Fruit fly (Drosophila melanogaster): ENCODE results near the gene CG11889.

CG11889 gene

DNA sequence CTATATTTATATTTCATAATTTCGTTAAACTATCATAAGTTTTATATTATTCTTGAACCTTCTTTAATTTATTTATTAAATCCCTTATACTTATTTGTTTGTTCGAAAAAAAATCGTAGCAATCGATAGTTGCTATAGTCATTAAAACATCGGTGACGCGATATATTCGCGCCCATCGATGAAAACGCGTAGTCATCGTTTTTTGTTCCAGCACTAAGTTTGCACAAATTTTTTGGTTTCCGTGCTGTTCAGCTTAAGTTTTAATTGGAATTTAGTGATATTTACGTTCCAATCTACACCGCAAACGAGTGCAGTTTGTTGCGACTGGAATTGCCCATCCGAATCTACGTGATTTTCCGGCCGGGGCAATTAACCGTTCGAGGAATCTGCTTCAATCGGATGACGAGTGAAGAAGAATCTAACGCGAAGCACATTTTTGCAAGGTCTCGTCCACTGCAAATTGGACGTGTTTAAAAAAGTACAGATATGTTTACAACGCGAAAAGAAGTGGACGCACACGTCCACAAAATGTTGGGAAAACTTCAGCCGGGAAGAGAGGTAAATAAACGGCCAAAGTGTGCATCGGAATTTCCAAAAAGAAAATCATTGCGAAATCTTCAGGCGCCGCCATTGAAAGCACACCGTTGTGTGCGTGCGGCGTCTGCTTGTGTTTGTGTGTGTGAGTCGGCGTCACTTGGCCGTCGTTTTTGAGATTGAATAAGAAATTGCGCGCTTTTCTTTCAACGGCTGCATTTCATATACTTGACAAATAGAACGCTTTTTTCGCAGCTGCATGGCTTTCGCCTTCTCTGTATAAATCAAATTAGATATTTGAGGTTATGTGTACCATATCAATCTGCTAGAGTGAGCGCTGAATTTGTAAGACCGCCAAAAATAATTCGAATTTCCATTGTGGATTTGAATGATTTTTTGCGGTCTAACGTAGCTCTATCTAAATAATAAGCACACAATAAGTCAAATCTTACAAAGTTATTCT is 20.6 kb upstream of the CG11889 start, which contains the start of gene Nup358 (continued):
- TF ChIP-seq Usf (GFP tag; optimal IDR thresholded peaks at IDR 0.05) (no peak), CG5245 (GFP tag; optimal IDR thresholded peaks at IDR 0.05) (no peak), amos (GFP tag; IDR thresholded peaks at IDR 0.05; ENCODE audit: partially characterized antibody) (peak; percentile 99), al (GFP tag; IDR thresholded peaks at IDR 0.05) (0 out of 2 replicates have a peak, but pooled peaks have one; percentile 5), fru (optimal IDR thresholded peaks at IDR 0.05) (no peak), fu2 (GFP tag; optimal IDR thresholded peaks at IDR 0.05) (no peak), Dll (GFP tag; IDR thresholded peaks at IDR 0.05; ENCODE audit: partially characterized antibody) (peak; percentile 96), gcm (GFP tag; optimal IDR thresholded peaks at IDR 0.05) (no peak), CG13775 (GFP tag; optimal IDR thresholded peaks at IDR 0.05) (no peak), az2 (GFP tag; optimal IDR thresholded peaks at IDR 0.05) (no peak), sd (tag; optimal IDR thresholded peaks at IDR 0.05) (peak; percentile 64), shn (GFP tag; optimal IDR thresholded peaks at IDR 0.05) (no peak), CG8388 (GFP tag; optimal IDR thresholded peaks at IDR 0.05) (no peak), CG4820 (GFP tag; optimal IDR thresholded peaks at IDR 0.05) (no peak), vvl (GFP tag; IDR thresholded peaks at IDR 0.05) (peak; percentile 17; the same call in 1 of the 2 replicates), fd102C (GFP tag; optimal IDR thresholded peaks at IDR 0.05) (no peak), CG11696 (GFP tag; IDR thresholded peaks at IDR 0.05) (no peak), unpg (GFP tag; optimal IDR thresholded peaks at IDR 0.05) (no peak), CG34422 (GFP tag; IDR thresholded peaks at IDR 0.05) (peak; percentile 79; the same call in 2 of the 3 replicates), grau (tag; optimal IDR thresholded peaks at IDR 0.05) (peak; percentile 34), CG7372 (GFP tag; IDR thresholded peaks at IDR 0.05) (no peak), salm (tag; optimal IDR thresholded peaks at IDR 0.05) (no peak), pfk (GFP tag; optimal IDR thresholded peaks at IDR 0.05) (no peak), CG7839 (tag; optimal IDR thresholded peaks at IDR 0.05) (no peak), slp2 (GFP tag; optimal IDR thresholded peaks at IDR 0.05) (no peak), PHDP (tag; optimal IDR thresholded peaks at IDR 0.05) (no peak), CG6854 (GFP tag; optimal IDR thresholded peaks at IDR 0.05) (no peak), pros (GFP tag; optimal IDR thresholded peaks at IDR 0.05) (no peak), CG4328 (GFP tag; optimal IDR thresholded peaks at IDR 0.05) (no peak), Tbp (GFP tag; optimal IDR thresholded peaks at IDR 0.05) (no peak), HmgZ (tag; optimal IDR thresholded peaks at IDR 0.05) (peak; percentile 36), CoRest (tag; optimal IDR thresholded peaks at IDR 0.05) (peak; percentile 22), Adf1 (GFP tag; IDR thresholded peaks at IDR 0.05) (peak; percentile 5; the same call in 1 of the 2 replicates), CG30431 (GFP tag; optimal IDR thresholded peaks at IDR 0.05) (no peak), ATbp (GFP tag; optimal IDR thresholded peaks at IDR 0.05) (no peak), hkb (optimal IDR thresholded peaks at IDR 0.05) (no peak), hkb (GFP tag; IDR thresholded peaks at IDR 0.05) (no peak), mirr (GFP tag; optimal IDR thresholded peaks at IDR 0.05) (no peak), CG6272 (GFP tag; IDR thresholded peaks at IDR 0.05) (no peak), Max (GFP tag; optimal IDR thresholded peaks at IDR 0.05) (no peak), lbe (GFP tag; optimal IDR thresholded peaks at IDR 0.05) (no peak), knrl (GFP tag; IDR thresholded peaks at IDR 0.05; ENCODE audit: partially characterized antibody) (peak; percentile 98), sqz (GFP tag; optimal IDR thresholded peaks at IDR 0.05) (peak; percentile 80), dimm (GFP tag; IDR thresholded peaks at IDR 0.05) (no peak), dan (GFP tag; IDR thresholded peaks at IDR 0.05) (no peak), CG11504 (tag; optimal IDR thresholded peaks at IDR 0.05) (no peak), kah (GFP tag; optimal IDR thresholded peaks at IDR 0.05) (no peak), CG10462 (GFP tag; optimal IDR thresholded peaks at IDR 0.05) (no peak), CG4854 (GFP tag; optimal IDR thresholded peaks at IDR 0.05) (no peak)
